Worm (Caenorhabditis elegans) whole organism, L2 larva: ENCODE measurements around the gene lgc-33.

ENCODE experiments used
- C34F6.9 ChIP-seq: fragments of 150-350 bp; optimal IDR thresholded peaks from 2 replicates; lab custom pipeline; 2014; ENCODE audit warnings: missing biosample characterization, missing genetic modification characterization
- F13H6.1 ChIP-seq: sonication (generic microtip); optimal IDR thresholded peaks from 2 replicates; lab custom pipeline; 2016; ENCODE audit warnings: missing genetic modification characterization, missing compliant biosample characterization
- Y55F3AM.14 ChIP-seq: fragments of 200-800 bp; sonication (Bioruptor generic); optimal IDR thresholded peaks from 2 replicates; lab custom pipeline; 2018; ENCODE audit warnings: mild to moderate bottlenecking, missing genetic modification characterization, missing compliant biosample characterization
- ZK546.5 ChIP-seq: sonication (generic microtip); optimal IDR thresholded peaks from 2 replicates; lab custom pipeline; 2017; ENCODE audit warnings: missing biosample characterization, missing genetic modification characterization
- alr-1 ChIP-seq: fragments of 150-350 bp; optimal IDR thresholded peaks from 2 replicates; lab custom pipeline; 2014; ENCODE audit warnings: missing biosample characterization, missing genetic modification characterization
- aly-2 ChIP-seq: fragments of 150-350 bp; optimal IDR thresholded peaks from 2 replicates; lab custom pipeline; 2014; ENCODE audit warnings: missing biosample characterization, missing genetic modification characterization
- ama-1 ChIP-seq: fragments of 150-350 bp; optimal IDR thresholded peaks from 2 replicates; lab custom pipeline; 2018; ENCODE audit warnings: inconsistent platforms
- ceh-16 ChIP-seq: fragments of 150-350 bp; optimal IDR thresholded peaks from 2 replicates; lab custom pipeline; 2014; ENCODE audit warnings: missing biosample characterization, missing genetic modification characterization
- ceh-82 ChIP-seq: fragments of 150-350 bp; optimal IDR thresholded peaks from 2 replicates; lab custom pipeline; 2014; ENCODE audit warnings: missing biosample characterization, missing genetic modification characterization
- crh-2 ChIP-seq: sonication (generic microtip); optimal IDR thresholded peaks from 2 replicates; lab custom pipeline; 2017; ENCODE audit warnings: missing biosample characterization, missing genetic modification characterization
- dmd-4 ChIP-seq: sonication (generic microtip); optimal IDR thresholded peaks from 2 replicates; lab custom pipeline; 2017; ENCODE audit warnings: missing biosample characterization, missing genetic modification characterization
- elt-1 ChIP-seq: fragments of 150-350 bp; optimal IDR thresholded peaks from 2 replicates; lab custom pipeline; 2014; ENCODE audit warnings: missing biosample characterization, missing genetic modification characterization
- elt-3 ChIP-seq: sonication (generic microtip); optimal IDR thresholded peaks from 2 replicates; lab custom pipeline; 2017; ENCODE audit warnings: missing biosample characterization, missing genetic modification characterization
- fos-1 ChIP-seq: fragments of 150-350 bp; optimal IDR thresholded peaks from 2 replicates; lab custom pipeline; 2014; ENCODE audit warnings: missing biosample characterization, missing genetic modification characterization
- gmeb-1 ChIP-seq: fragments of 150-350 bp; optimal IDR thresholded peaks from 2 replicates; lab custom pipeline; 2014; ENCODE audit warnings: missing biosample characterization, missing genetic modification characterization
- lin-11 ChIP-seq: fragments of 150-350 bp; sonication (generic microtip); optimal IDR thresholded peaks from 2 replicates; lab custom pipeline; 2014; ENCODE audit warnings: missing biosample characterization, missing genetic modification characterization, inconsistent platforms, mixed read lengths
- lin-13 ChIP-seq: fragments of 150-350 bp; optimal IDR thresholded peaks from 2 replicates; lab custom pipeline; 2014; ENCODE audit warnings: missing biosample characterization, missing genetic modification reagents, missing genetic modification characterization
- lin-39 ChIP-seq: fragments of 150-350 bp; optimal IDR thresholded peaks from 2 replicates; lab custom pipeline; 2014; ENCODE audit warnings: missing biosample characterization, missing genetic modification reagents, missing genetic modification characterization
- lsy-2 ChIP-seq, 2 experiments: fragments of 150-350 bp in 1 of 2; sonication (generic microtip) in 1 of 2; optimal IDR thresholded peaks; 2 replicates each; lab custom pipeline; 2014 to 2017; ENCODE audit warnings: missing biosample characterization in 2 of 2, missing genetic modification characterization in 2 of 2
- mab-5 ChIP-seq: fragments of 150-350 bp; optimal IDR thresholded peaks from 2 replicates; lab custom pipeline; 2014; ENCODE audit warnings: missing biosample characterization, missing genetic modification characterization
- mbf-1 ChIP-seq: sonication (generic microtip); optimal IDR thresholded peaks from 2 replicates; lab custom pipeline; 2017; ENCODE audit warnings: missing biosample characterization, missing genetic modification characterization
- mdl-1 ChIP-seq, 2 experiments: fragments of 150-350 bp in 1 of 2; sonication (generic microtip) in 1 of 2; optimal IDR thresholded peaks; 2 replicates each; lab custom pipeline; 2017; ENCODE audit warnings: missing biosample characterization in 2 of 2, missing genetic modification characterization in 2 of 2
- nhr-10 ChIP-seq: sonication (generic microtip); optimal IDR thresholded peaks from 2 replicates; lab custom pipeline; 2017; ENCODE audit warnings: missing biosample characterization, missing genetic modification characterization
- nhr-12 ChIP-seq: fragments of 150-350 bp; optimal IDR thresholded peaks from 2 replicates; lab custom pipeline; 2014; ENCODE audit warnings: missing biosample characterization, missing genetic modification characterization
- nhr-129 ChIP-seq: fragments of 150-350 bp; optimal IDR thresholded peaks from 2 replicates; lab custom pipeline; 2014; ENCODE audit warnings: missing biosample characterization, missing genetic modification characterization
- nhr-21 ChIP-seq: fragments of 150-350 bp; optimal IDR thresholded peaks from 2 replicates; lab custom pipeline; 2014; ENCODE audit warnings: missing biosample characterization, missing genetic modification characterization
- nhr-23 ChIP-seq: fragments of 150-350 bp; optimal IDR thresholded peaks from 2 replicates; lab custom pipeline; 2014; ENCODE audit warnings: missing biosample characterization, missing genetic modification reagents, missing genetic modification characterization
- nhr-237 ChIP-seq: fragments of 150-350 bp; optimal IDR thresholded peaks from 2 replicates; lab custom pipeline; 2014; ENCODE audit warnings: missing biosample characterization, missing genetic modification characterization
- nhr-25 ChIP-seq: fragments of 150-350 bp; sonication (generic microtip); optimal IDR thresholded peaks from 3 replicates; lab custom pipeline; 2014; ENCODE audit warnings: missing biosample characterization, missing genetic modification characterization
- nhr-6 ChIP-seq: fragments of 150-350 bp; optimal IDR thresholded peaks from 2 replicates; lab custom pipeline; 2014; ENCODE audit warnings: missing biosample characterization, missing genetic modification characterization
- nhr-77 ChIP-seq: fragments of 150-350 bp; optimal IDR thresholded peaks from 2 replicates; lab custom pipeline; 2014; ENCODE audit warnings: missing biosample characterization, missing genetic modification characterization
- peb-1 ChIP-seq: fragments of 150-350 bp; optimal IDR thresholded peaks from 2 replicates; lab custom pipeline; 2014; ENCODE audit warnings: missing biosample characterization, missing genetic modification characterization
- sem-4 ChIP-seq: fragments of 150-350 bp; optimal IDR thresholded peaks from 2 replicates; lab custom pipeline; 2014; ENCODE audit warnings: missing biosample characterization, missing genetic modification reagents, missing genetic modification characterization
- skn-1 ChIP-seq: sonication (generic microtip); optimal IDR thresholded peaks from 2 replicates; lab custom pipeline; 2017; ENCODE audit warnings: missing biosample characterization, missing genetic modification characterization
- sma-3 ChIP-seq: sonication (generic microtip); optimal IDR thresholded peaks from 2 replicates; lab custom pipeline; 2016; ENCODE audit warnings: missing genetic modification reagents, missing genetic modification characterization, missing compliant biosample characterization
- sma-9 ChIP-seq, 2 experiments: fragments of 150-350 bp in 1 of 2; sonication (generic microtip) in 1 of 2; optimal IDR thresholded peaks; 2 replicates each; lab custom pipeline; 2014 to 2016; ENCODE audit warnings: missing genetic modification characterization in 2 of 2, mild to moderate bottlenecking in 1 of 2, missing biosample characterization in 1 of 2, missing compliant biosample characterization in 1 of 2, missing genetic modification reagents in 1 of 2, moderate library complexity in 1 of 2
- snpc-4 ChIP-seq: fragments of 150-350 bp; optimal IDR thresholded peaks from 2 replicates; lab custom pipeline; 2014; ENCODE audit warnings: missing biosample characterization, missing genetic modification characterization
- unc-39 ChIP-seq: fragments of 150-350 bp; optimal IDR thresholded peaks from 2 replicates; lab custom pipeline; 2014; ENCODE audit warnings: missing biosample characterization, missing genetic modification characterization
- unc-55 ChIP-seq: fragments of 150-350 bp; sonication (generic microtip); optimal IDR thresholded peaks from 3 replicates; lab custom pipeline; 2014; ENCODE audit warnings: missing biosample characterization, missing genetic modification reagents, missing genetic modification characterization
- unc-62 ChIP-seq: fragments of 150-350 bp; optimal IDR thresholded peaks from 2 replicates; lab custom pipeline; 2014; ENCODE audit warnings: missing biosample characterization, missing genetic modification reagents, missing genetic modification characterization
- zag-1 ChIP-seq: fragments of 150-350 bp; optimal IDR thresholded peaks from 2 replicates; lab custom pipeline; 2014; ENCODE audit warnings: missing biosample characterization, missing genetic modification characterization
- ztf-1 ChIP-seq: fragments of 200-800 bp; sonication (Bioruptor generic); conservative IDR thresholded peaks from 2 replicates; pipeline ENCODE4 v1.3.6; 2022; ENCODE audit warnings: missing genetic modification characterization, missing compliant biosample characterization
- ztf-11 ChIP-seq: sonication (generic microtip); optimal IDR thresholded peaks from 2 replicates; lab custom pipeline; 2017; ENCODE audit warnings: missing biosample characterization, missing genetic modification characterization
- ztf-4 ChIP-seq: fragments of 150-350 bp; optimal IDR thresholded peaks from 2 replicates; lab custom pipeline; 2014; ENCODE audit warnings: missing biosample characterization, missing genetic modification characterization

The lgc-33 gene

DNA sequence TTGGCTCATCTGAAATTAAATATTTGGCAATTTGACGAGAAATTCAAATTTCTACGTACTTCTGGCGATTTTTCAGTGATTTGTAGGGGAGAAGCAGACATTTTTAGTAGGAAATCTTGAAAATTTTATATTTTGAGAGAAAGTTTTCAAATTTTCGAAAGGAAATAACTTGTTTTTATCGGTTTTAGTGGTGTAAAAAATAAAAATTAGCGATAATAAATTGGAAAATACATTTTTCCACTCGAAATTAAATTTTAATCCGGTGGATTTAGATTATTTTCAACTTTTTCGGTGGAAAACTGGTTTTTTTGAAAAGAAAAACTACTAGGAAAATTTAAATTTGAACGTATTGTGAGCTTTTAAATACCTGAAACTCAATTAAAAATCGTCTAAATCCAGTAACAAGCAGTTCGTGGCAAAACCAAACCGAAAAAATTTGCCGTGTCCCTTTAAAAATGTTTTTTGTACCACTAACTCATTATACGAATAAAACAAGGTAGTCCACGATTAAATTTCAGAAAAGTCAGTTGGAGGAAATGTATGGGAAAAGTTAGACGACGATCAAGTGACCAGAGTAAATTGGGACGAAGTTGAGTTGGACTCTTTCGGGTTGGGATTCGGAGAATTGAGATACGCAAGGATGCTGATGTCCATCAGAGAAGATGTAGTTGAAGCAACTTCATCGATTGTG is 13.4 kb upstream of the lgc-33 start, which contains the start of the genes madf-1 and Y55F3BR.10:
TSS of gene madf-1 (minus strand) at position 101 of the 691 bp plus-strand sequence.
TSS of gene Y55F3BR.10 (plus strand) at position 641 of the 691 bp plus-strand sequence.
- TF ChIP-seq mbf-1 (tag; lab: Kevin White, UChicago) (no peak), nhr-12 (no peak), ceh-82 (tag; lab: Kevin White, UChicago) (no peak), sma-3 (GFP tag; lab: Kevin White, UChicago) (no peak), unc-62 (GFP tag; lab: Kevin White, UChicago) (no peak), sma-9 (GFP tag; optimal IDR thresholded peaks at IDR 0.05; lab: Kevin White, UChicago) (no peak), sma-9 (tag; optimal IDR thresholded peaks at IDR 0.05; lab: Kevin White, UChicago) (no peak), lin-11 (no peak), alr-1 (no peak), skn-1 (tag; lab: Kevin White, UChicago) (no peak), zag-1 (tag; lab: Kevin White, UChicago) (no peak), dmd-4 (no peak), ztf-11 (no peak), nhr-237 (tag; lab: Kevin White, UChicago) (no peak), nhr-25 (tag; lab: Kevin White, UChicago) (no peak)

DNA sequence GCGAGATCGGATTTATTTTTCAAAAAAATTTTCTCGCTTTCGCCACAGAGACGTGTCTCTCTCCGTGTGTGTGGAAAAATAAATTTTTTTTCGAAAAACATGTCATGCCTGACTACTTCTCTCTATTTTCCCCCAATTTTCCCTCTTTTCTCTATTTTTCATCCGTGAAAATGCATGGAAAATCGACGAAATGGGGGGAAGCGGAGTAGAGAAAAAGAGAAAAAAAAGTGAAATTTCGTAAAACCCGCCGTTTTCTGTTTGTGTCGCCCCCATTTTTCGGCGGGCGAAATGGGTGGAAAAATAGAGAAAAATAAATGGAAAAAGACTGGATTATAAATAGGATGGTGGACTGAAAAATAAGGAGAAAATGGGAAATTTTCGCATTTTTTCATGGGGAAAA is 11.8 kb upstream of the lgc-33 start:
- TF ChIP-seq snpc-4 (no peak), C34F6.9 (tag; lab: Kevin White, UChicago) (peak; percentile 20), lsy-2 (tag; optimal IDR thresholded peaks at IDR 0.05; lab: Kevin White, UChicago) (peak in 1 of 2 experiments; percentile 1)

DNA sequence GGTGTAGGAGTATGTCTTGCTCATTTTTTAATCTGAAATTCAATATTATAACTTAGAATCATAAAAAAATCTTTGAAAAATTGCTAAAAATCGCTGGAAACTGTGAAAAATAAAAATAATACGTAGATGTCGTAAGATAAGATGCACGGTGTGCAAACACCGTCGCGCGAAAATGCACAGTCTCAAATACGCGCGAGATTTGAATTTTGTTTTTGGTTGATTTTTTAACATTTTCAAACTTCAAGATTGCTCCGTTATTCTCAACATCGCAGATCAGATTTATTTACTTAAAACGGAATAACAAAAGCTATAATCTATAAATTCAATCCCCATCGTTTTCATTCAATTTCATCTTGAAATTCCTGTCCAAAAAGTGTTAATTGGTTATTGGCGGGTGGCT is 3.2 kb upstream of the lgc-33 start, which contains the start of gene Y55F3BR.6:
TSS of gene Y55F3BR.6 (minus strand) at position 32 of the 400 bp plus-strand sequence.
- TF ChIP-seq alr-1 (no peak), lin-13 (no peak), dmd-4 (no peak), nhr-237 (tag; lab: Kevin White, UChicago) (no peak), mdl-1 (tag; optimal IDR thresholded peaks at IDR 0.05; lab: Kevin White, UChicago) (no peak), snpc-4 (no peak), elt-3 (tag; lab: Kevin White, UChicago) (no peak), zag-1 (tag; lab: Kevin White, UChicago) (no peak), unc-39 (tag; lab: Kevin White, UChicago) (no peak), mbf-1 (tag; lab: Kevin White, UChicago) (no peak), unc-55 (no peak), nhr-77 (tag; lab: Kevin White, UChicago) (no peak), ztf-1 (no peak), lin-39 (tag; lab: Kevin White, UChicago) (no peak), ztf-11 (no peak), nhr-10 (tag; lab: Kevin White, UChicago) (no peak), ceh-16 (tag; lab: Kevin White, UChicago) (no peak), gmeb-1 (no peak), Y55F3AM.14 (no peak)

DNA sequence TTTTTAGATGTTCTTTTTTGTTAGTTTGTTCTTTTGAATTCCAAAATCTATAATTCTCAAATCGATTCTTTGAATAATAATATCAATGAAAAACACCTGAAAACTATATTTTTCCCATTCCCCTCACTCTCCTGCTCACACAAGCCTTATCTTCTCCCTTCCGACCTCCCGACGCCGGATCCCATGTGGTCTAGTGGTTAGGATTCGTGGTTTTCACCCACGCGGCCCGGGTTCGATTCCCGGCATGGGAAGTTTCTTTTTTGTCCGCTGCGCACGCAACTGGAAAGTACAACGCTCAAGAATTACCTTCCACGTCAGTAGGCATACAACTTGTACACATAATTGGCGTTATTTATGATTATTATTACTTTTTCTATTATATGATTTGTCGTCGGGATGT is 2.7 kb upstream of the lgc-33 start:
- TF ChIP-seq elt-1 (tag; lab: Kevin White, UChicago) (no peak), mab-5 (no peak), sma-9 (GFP tag; optimal IDR thresholded peaks at IDR 0.05; lab: Kevin White, UChicago) (peak; percentile 28), sma-9 (tag; optimal IDR thresholded peaks at IDR 0.05; lab: Kevin White, UChicago) (no peak), nhr-12 (no peak), mbf-1 (tag; lab: Kevin White, UChicago) (no peak), crh-2 (tag; lab: Kevin White, UChicago) (peak; percentile 51), nhr-237 (tag; lab: Kevin White, UChicago) (no peak), dmd-4 (no peak), elt-3 (tag; lab: Kevin White, UChicago) (no peak), fos-1 (tag; lab: Kevin White, UChicago) (peak; percentile 49), ztf-4 (tag; lab: Kevin White, UChicago) (no peak), F13H6.1 (tag; lab: Kevin White, UChicago) (peak; percentile 5), alr-1 (no peak), nhr-129 (tag; lab: Kevin White, UChicago) (peak; percentile 60), ztf-1 (no peak), nhr-6 (no peak), lin-11 (no peak), gmeb-1 (peak; percentile 57), skn-1 (tag; lab: Kevin White, UChicago) (no peak), nhr-25 (tag; lab: Kevin White, UChicago) (peak; percentile 7), nhr-23 (tag; lab: Kevin White, UChicago) (no peak), aly-2 (tag; lab: Kevin White, UChicago) (no peak), lin-39 (tag; lab: Kevin White, UChicago) (no peak), unc-55 (peak; percentile 60), snpc-4 (no peak), peb-1 (tag; lab: Kevin White, UChicago) (no peak), mdl-1 (tag; optimal IDR thresholded peaks at IDR 0.05; lab: Kevin White, UChicago) (no peak), unc-39 (tag; lab: Kevin White, UChicago) (no peak), nhr-77 (tag; lab: Kevin White, UChicago) (no peak), unc-62 (GFP tag; lab: Kevin White, UChicago) (no peak), Y55F3AM.14 (no peak), ZK546.5 (tag; lab: Kevin White, UChicago) (no peak), sem-4 (tag; lab: Kevin White, UChicago) (no peak), C34F6.9 (tag; lab: Kevin White, UChicago) (peak; percentile 47), nhr-21 (tag; lab: Kevin White, UChicago) (no peak), ama-1 (lab: Kevin White, UChicago) (no peak)
